Worm (Caenorhabditis elegans): Measurements from ENCODE around the gene pqn-13.

pqn-13 gene

DNA sequence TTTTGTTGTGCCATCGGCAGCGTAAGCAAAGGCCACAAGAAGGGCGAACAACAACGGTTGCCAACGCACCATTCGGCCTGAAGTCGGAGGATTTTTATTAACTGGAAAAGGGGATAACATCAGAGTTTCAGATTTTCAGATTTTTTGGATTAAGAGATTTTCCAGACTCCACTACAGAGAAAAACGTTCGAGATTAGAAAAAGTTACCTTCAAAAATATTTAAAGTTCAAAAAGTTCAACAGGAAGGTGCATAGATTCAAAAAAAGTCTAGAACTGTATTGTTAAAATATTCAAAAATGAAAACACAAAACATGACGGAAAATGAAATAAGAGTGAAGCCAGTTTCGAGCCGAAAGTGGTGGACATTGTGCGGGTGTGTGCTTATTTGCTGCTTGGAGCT lies at the start of gene pqn-13:
pqn-13 (minus strand) TSS at position 101 of the 400 bp plus-strand sequence.
- no peak for TF ChIP-seq unc-62 (GFP tag; optimal IDR thresholded peaks at IDR 0.05)

DNA sequence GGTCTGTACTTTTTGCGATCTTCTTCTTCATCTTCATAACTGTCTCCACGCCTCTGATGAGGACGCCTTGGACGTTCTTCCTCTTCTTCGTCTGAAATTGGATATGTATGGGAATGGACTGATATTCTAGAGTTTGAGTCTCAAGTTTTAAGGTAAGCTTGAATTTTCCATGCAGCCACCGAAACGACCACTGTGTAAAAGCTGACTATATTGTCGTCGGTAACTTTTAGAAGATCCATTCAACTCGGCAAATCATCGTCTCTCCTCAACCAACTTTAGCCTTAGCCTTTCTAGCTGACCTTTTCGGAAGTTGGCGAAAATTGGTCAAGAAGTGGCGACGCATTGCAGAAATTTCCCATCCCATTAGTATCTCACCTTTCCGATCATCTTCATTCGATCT lies 48.5 kb upstream of the pqn-13 start:
- TF ChIP-seq unc-62 (GFP tag; optimal IDR thresholded peaks at IDR 0.05), result no peak

ce11 chrV:5722093-5722492 lies 46.2 kb upstream of the pqn-13 start:
- TF ChIP-seq unc-62 (GFP tag; optimal IDR thresholded peaks at IDR 0.05), result no peak

DNA sequence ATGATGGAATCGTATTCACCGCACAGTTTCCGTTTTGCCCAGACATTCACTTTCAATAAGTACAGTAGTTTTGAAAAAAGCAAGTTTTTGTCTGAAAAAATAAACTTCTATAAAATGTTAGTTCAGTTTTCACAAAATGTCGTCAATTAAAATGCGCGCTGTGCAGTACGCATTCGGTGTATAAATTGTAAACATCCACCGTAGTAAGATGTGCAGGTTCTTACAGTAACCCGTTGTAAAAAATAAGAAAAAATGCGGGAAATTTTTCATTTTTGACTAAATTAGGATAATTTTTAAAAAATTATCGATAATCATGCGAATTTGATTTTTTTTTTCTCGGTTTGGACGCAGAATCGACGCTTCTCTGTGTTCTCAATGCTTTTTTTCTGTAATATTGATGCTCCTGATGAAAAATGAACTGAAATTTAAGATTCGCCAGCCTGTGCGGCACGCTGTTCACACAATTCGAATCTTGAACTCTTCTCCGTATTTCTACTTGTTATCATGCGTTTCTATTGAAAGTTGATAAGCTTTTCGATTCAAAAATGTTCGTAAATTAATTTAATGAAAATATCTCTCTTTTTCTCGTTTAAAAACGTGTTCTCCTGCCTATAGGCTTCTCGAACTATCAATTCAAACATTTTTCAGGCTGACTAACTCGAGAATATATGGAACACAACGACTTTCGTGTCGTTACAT lies 41.5 kb upstream of the pqn-13 start, which contains the start of gene rga-3:
rga-3 (plus strand) TSS at position 649 of the 699 bp plus-strand sequence.
- no peak for TF ChIP-seq unc-62 (GFP tag; optimal IDR thresholded peaks at IDR 0.05)

- no peak for TF ChIP-seq unc-62 (GFP tag; optimal IDR thresholded peaks at IDR 0.05)
Measured at ce11 chrV:5716508-5716907, 40.6 kb upstream of the pqn-13 start, which contains the start of gene K09H11.9. Gene K09H11.9 (minus strand): TSS chrV:5716608.

DNA sequence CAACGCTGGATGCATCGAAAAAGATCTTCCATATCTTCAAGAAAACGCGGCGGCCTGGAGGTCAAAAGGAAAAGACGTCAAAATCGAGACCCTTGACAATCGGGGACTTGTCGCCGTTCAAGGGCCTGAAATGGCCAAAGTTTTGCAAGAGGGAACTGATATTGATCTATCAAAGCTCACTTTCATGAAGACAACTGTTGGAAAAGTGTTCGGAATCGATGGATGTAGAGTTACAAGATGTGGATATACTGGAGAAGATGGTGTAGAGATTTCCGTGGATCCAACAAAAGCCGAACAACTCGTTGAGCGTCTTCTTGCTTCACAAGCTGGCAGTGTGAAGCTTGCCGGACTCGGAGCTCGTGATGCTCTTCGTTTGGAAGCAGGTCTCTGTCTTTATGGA lies 37.6 kb upstream of the pqn-13 start:
- no peak for TF ChIP-seq unc-62 (GFP tag; optimal IDR thresholded peaks at IDR 0.05)

DNA sequence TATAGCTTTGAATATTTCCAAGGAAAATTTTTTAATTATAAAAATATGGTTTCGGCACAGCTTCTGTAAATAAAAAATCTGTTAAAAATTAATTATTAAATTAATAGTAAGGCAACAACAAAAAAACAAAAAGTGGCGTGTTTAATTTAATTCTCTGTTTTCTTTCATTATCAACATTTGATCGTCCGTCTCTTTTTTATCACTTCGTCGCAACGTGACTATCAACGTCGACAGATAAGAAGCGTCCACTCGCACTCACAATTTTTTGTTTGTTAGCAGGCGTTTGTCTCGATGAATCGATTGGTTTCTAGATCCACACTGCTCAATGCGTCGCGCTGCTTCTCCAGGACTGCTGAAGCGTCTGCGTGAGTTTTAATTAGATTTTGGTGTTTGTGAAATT lies 36.7 kb upstream of the pqn-13 start, which contains the start of gene gcst-1:
gcst-1 (plus strand) TSS at position 277 of the 400 bp plus-strand sequence.
- TF ChIP-seq unc-62 (GFP tag; optimal IDR thresholded peaks at IDR 0.05), result no peak

- TF ChIP-seq unc-62 (GFP tag; optimal IDR thresholded peaks at IDR 0.05), result no peak
Measured at ce11 chrV:5712189-5712588, 36.3 kb upstream of the pqn-13 start.

ce11 chrV:5708331-5708730 lies 32.4 kb upstream of the pqn-13 start:
- TF ChIP-seq unc-62 (GFP tag; optimal IDR thresholded peaks at IDR 0.05), result no peak

- no peak for TF ChIP-seq unc-62 (GFP tag; optimal IDR thresholded peaks at IDR 0.05)
Measured at ce11 chrV:5705510-5705909, 29.6 kb upstream of the pqn-13 start, which contains the start of gene peli-1. Gene peli-1 (plus strand): TSS chrV:5705810.

DNA sequence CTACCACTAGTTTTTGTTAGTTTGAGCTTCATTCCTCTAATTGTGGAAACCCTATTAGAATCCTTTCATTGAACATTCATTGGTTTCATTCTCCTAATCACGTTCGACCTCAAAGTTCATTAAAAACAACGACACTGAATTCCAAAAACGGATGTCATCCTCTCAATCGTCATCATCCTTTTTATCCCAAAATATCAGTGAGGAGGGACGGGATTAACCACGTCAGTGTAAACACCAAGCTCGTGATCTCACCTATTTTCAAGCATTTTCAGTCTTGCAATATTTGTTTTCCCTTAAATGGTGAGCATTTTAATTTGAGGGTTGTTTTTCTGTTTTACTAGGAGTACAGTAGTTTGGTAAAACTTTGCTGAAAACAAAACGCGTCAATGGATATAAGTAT lies 28.6 kb upstream of the pqn-13 start:
- TF ChIP-seq unc-62 (GFP tag; optimal IDR thresholded peaks at IDR 0.05), result no peak

DNA sequence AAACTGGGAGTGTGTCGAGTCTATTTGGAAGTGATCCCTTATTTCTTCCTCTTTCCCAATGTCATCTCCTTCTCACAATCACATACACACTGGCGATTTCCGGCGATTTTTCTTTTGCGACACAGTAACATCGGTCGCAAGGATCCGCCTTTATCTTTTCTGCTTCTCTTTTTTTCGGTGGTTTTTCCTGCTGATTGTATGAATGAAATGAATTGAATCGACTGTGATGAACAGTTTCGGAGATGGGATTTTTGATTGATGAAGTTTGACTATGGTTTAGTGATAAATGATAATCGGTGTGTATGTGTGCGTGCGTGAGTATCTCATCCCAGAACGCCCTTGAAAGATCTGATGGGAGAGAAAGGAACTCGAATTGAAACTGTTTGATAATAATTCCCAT lies 25.2 kb upstream of the pqn-13 start:
- TF ChIP-seq unc-62 (GFP tag; optimal IDR thresholded peaks at IDR 0.05), result no peak

DNA sequence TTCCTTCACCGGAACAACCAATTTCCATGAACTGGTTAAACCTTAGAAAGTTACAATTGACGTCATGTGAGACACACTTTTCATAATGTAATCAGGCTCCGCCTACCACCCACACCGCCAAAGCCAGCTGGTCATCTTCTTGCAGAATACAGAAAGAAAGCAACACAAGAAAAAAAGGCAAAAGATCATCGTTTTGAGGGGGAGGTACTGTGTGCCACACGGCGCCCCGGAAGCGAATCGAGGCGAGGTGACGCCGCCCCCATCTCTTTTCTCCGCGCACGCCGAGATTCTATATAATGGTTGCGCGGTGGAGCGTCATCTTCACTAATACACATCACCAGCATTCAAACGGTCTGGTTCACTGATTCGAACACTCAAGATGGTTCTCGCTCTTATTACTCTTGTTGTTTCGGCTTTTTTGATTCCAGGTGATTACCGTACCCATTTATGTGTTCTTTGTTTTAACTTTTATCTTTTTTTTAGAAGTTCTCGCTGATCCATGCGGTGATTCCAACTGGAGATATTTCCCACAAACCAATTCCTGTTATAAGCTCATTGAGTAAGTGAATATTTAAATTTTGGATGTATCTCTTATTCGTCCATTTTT lies 24.0 kb upstream of the pqn-13 start, which contains the start of gene clec-1:
clec-1 (plus strand) TSS at position 320 of the 607 bp plus-strand sequence.
- no peak for TF ChIP-seq unc-62 (GFP tag; optimal IDR thresholded peaks at IDR 0.05)

- no peak for TF ChIP-seq unc-62 (GFP tag; optimal IDR thresholded peaks at IDR 0.05)
Measured at ce11 chrV:5697581-5697980, 21.7 kb upstream of the pqn-13 start.

DNA sequence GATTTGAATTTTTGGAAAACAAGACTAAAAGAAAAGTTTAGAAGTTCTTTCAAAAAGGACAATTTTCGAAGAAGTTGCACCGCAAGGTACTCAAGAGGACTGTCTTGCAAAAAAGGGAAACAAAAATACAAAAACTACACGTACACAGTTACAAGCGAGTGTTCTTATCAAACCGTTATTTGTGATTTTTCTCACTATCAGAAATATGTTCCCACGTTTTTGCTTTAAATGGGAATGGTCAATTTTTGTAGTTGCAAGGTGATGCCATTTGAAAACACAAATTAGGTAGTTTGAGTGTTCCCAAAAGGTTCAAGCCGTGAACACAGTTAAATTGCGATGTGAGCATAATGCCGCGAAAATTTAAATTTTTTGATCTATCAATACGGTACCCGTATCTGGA lies 20.3 kb upstream of the pqn-13 start:
- TF ChIP-seq unc-62 (GFP tag; optimal IDR thresholded peaks at IDR 0.05), result no peak

- TF ChIP-seq unc-62 (GFP tag; optimal IDR thresholded peaks at IDR 0.05), result no peak
Measured at ce11 chrV:5695635-5696034, 19.7 kb upstream of the pqn-13 start.

DNA sequence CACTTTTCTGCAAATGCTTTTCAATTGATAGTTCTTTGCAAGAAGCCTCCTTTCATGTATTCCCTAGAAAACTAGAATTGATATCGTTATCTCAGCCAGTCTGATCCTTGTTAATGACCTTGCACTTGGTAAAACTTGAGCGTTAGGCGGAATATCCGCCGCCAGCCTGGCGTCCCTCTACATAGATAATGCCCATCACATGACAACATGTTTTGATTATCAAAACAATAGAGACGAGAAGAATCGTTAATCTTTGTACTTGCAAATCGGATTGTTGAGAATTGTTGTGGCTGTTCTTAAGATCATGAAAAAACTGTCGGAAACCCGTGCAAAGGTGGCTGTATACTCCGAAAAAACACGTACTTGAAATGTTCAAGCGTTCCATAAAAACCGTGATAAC lies 17.7 kb upstream of the pqn-13 start:
- no peak for TF ChIP-seq unc-62 (GFP tag; optimal IDR thresholded peaks at IDR 0.05)

Measured in whole organism, dauer.